Worm (Caenorhabditis elegans) whole organism, young adult: ENCODE data around the gene memi-3.

Experiments used
- B0336.3 ChIP-seq: fragments of 200-800 bp; sonication (Bioruptor generic); IDR thresholded peaks from 2 replicates; pipeline ENCODE4 v1.3.6; 2022; ENCODE audit warnings: missing genetic modification characterization, missing compliant biosample characterization
- F33H1.4 ChIP-seq: fragments of 200-800 bp; sonication (Bioruptor generic); IDR thresholded peaks from 2 replicates; pipeline ENCODE4 v1.3.6; 2022; ENCODE audit warnings: missing genetic modification reagents, missing genetic modification characterization, missing compliant biosample characterization
- F37B4.10 ChIP-seq: fragments of 200-800 bp; sonication (Bioruptor generic); IDR thresholded peaks from 2 replicates; pipeline ENCODE4 v1.3.6; 2022; ENCODE audit warnings: missing genetic modification characterization, missing compliant biosample characterization
- F49E8.2 ChIP-seq: sonication (generic microtip); optimal IDR thresholded peaks from 3 replicates; lab custom pipeline; 2017; ENCODE audit warnings: missing genetic modification characterization, mild to moderate bottlenecking, missing compliant biosample characterization, antibody characterized with exemption, moderate library complexity; ENCODE audit not compliant: insufficient read depth
- K11D2.4 ChIP-seq: fragments of 200-800 bp; sonication (Bioruptor generic); IDR thresholded peaks from 2 replicates; pipeline ENCODE4 v1.3.6; 2022; ENCODE audit warnings: missing genetic modification reagents, missing genetic modification characterization, missing compliant biosample characterization
- T26A5.8 ChIP-seq: sonication (generic microtip); optimal IDR thresholded peaks from 2 replicates; lab custom pipeline; 2016; ENCODE audit warnings: missing genetic modification characterization, missing compliant biosample characterization
- Y53F4B.3 ChIP-seq: fragments of 200-800 bp; sonication (Bioruptor generic); IDR thresholded peaks from 2 replicates; pipeline ENCODE4 v1.3.6; 2022; ENCODE audit warnings: missing genetic modification reagents, missing genetic modification characterization, missing compliant biosample characterization
- Y67H2A.10 ChIP-seq: fragments of 200-800 bp; sonication (Bioruptor generic); conservative IDR thresholded peaks from 2 replicates; pipeline ENCODE4 v1.3.6; 2022; ENCODE audit warnings: missing genetic modification reagents, missing genetic modification characterization, missing compliant biosample characterization
- ZK185.1 ChIP-seq: sonication (generic microtip); optimal IDR thresholded peaks from 2 replicates; lab custom pipeline; 2016; ENCODE audit warnings: mild to moderate bottlenecking, missing genetic modification characterization, missing compliant biosample characterization; ENCODE audit not compliant: poor library complexity, severe bottlenecking
- attf-6 ChIP-seq: fragments of 200-800 bp; sonication (Bioruptor generic); IDR thresholded peaks from 2 replicates; pipeline ENCODE4 v1.3.6; 2022; ENCODE audit warnings: missing genetic modification reagents, missing genetic modification characterization, missing compliant biosample characterization
- bed-1 ChIP-seq: fragments of 200-800 bp; sonication (Bioruptor generic); IDR thresholded peaks from 2 replicates; pipeline ENCODE4 v1.3.6; 2022; ENCODE audit warnings: missing genetic modification reagents, missing genetic modification characterization, missing compliant biosample characterization
- bed-2 ChIP-seq: fragments of 200-800 bp; sonication (Bioruptor generic); IDR thresholded peaks from 2 replicates; pipeline ENCODE4 v1.3.6; 2022; ENCODE audit warnings: missing genetic modification reagents, missing genetic modification characterization, missing compliant biosample characterization
- ceh-27 ChIP-seq: fragments of 200-800 bp; sonication (Bioruptor generic); optimal IDR thresholded peaks from 2 replicates; lab custom pipeline; 2018; ENCODE audit warnings: mild to moderate bottlenecking, missing genetic modification characterization, moderate library complexity, missing compliant biosample characterization
- ceh-40 ChIP-seq: fragments of 200-800 bp; sonication (Bioruptor generic); IDR thresholded peaks from 2 replicates; pipeline ENCODE4 v1.3.6; 2022; ENCODE audit warnings: missing genetic modification characterization, missing compliant biosample characterization
- ceh-79 ChIP-seq: sonication (generic microtip); optimal IDR thresholded peaks from 2 replicates; lab custom pipeline; 2017; ENCODE audit warnings: mild to moderate bottlenecking, missing genetic modification characterization, missing compliant biosample characterization
- ceh-91 ChIP-seq: fragments of 200-800 bp; sonication (Bioruptor generic); IDR thresholded peaks from 2 replicates; pipeline ENCODE4 v1.3.6; 2022; ENCODE audit warnings: missing genetic modification reagents, missing genetic modification characterization, missing compliant biosample characterization
- die-1 ChIP-seq: sonication (generic microtip); optimal IDR thresholded peaks from 2 replicates; lab custom pipeline; 2016; ENCODE audit warnings: missing genotype, mild to moderate bottlenecking, missing genetic modification characterization, missing compliant biosample characterization
- dpl-1 ChIP-seq: fragments of 150-350 bp; optimal IDR thresholded peaks from 2 replicates; lab custom pipeline; 2014; ENCODE audit warnings: missing biosample characterization, missing genetic modification reagents, missing genetic modification characterization
- hlh-12 ChIP-seq: sonication (generic microtip); optimal IDR thresholded peaks from 2 replicates; lab custom pipeline; 2016; ENCODE audit warnings: missing genetic modification characterization, missing compliant biosample characterization
- mcd-1 ChIP-seq: fragments of 200-800 bp; sonication (Bioruptor generic); IDR thresholded peaks from 2 replicates; pipeline ENCODE4 v1.3.6; 2022; ENCODE audit warnings: missing genetic modification reagents, missing genetic modification characterization, missing compliant biosample characterization
- nfya-1 ChIP-seq: sonication (generic microtip); optimal IDR thresholded peaks from 2 replicates; lab custom pipeline; 2017; ENCODE audit warnings: antibody characterized with exemption, missing compliant biosample characterization, missing genetic modification characterization, borderline replicate concordance; ENCODE audit not compliant: insufficient read depth
- pbrm-1 ChIP-seq: fragments of 200-800 bp; sonication (Bioruptor generic); IDR thresholded peaks from 2 replicates; pipeline ENCODE4 v1.3.6; 2022; ENCODE audit warnings: missing genetic modification reagents, missing genetic modification characterization, missing compliant biosample characterization
- pha-4 ChIP-seq: fragments of 150-350 bp; sonication (generic microtip); optimal IDR thresholded peaks from 2 replicates; lab custom pipeline; 2014; ENCODE audit warnings: missing biosample characterization, missing genetic modification reagents, missing genetic modification characterization
- rcor-1 ChIP-seq: fragments of 200-800 bp; sonication (Bioruptor generic); IDR thresholded peaks from 2 replicates; pipeline ENCODE4 v1.3.6; 2022; ENCODE audit warnings: missing genetic modification reagents, missing genetic modification characterization, missing compliant biosample characterization
- sea-2 ChIP-seq: fragments of 200-800 bp; sonication (Bioruptor generic); IDR thresholded peaks from 2 replicates; pipeline ENCODE4 v1.3.6; 2022; ENCODE audit warnings: missing genetic modification characterization, missing compliant biosample characterization
- snpc-3.4 ChIP-seq: sonication (generic microtip); optimal IDR thresholded peaks from 2 replicates; lab custom pipeline; 2017; ENCODE audit warnings: missing genetic modification characterization, mild to moderate bottlenecking, missing compliant biosample characterization, antibody characterized with exemption, moderate library complexity, missing genotype, missing genetic modification reagents
- snpc-4 ChIP-seq, 5 experiments: fragments of 150-350 bp in 1 of 5; sonication (generic microtip) in 4 of 5; optimal IDR thresholded peaks; 2 replicates each; lab custom pipeline; 2014 to 2018; ENCODE audit warnings: missing genetic modification characterization in 5 of 5, missing biosample characterization in 3 of 5, antibody characterized with exemption in 2 of 5, mild to moderate bottlenecking in 2 of 5, missing compliant biosample characterization in 2 of 5, missing genotype in 2 of 5, moderate library complexity in 2 of 5, missing genetic modification reagents in 1 of 5
- tbp1 ChIP-seq: fragments of 200-800 bp; sonication (Bioruptor generic); optimal IDR thresholded peaks from 2 replicates; lab custom pipeline; 2018; ENCODE audit warnings: mild to moderate bottlenecking, missing genetic modification characterization, missing compliant biosample characterization
- unc-62 ChIP-seq: fragments of 150-350 bp; optimal IDR thresholded peaks from 2 replicates; lab custom pipeline; 2014; ENCODE audit warnings: missing biosample characterization, missing genetic modification reagents, missing genetic modification characterization
- xnd-1 ChIP-seq: sonication (generic microtip); optimal IDR thresholded peaks from 2 replicates; lab custom pipeline; 2016; ENCODE audit warnings: missing genotype, missing genetic modification reagents, missing genetic modification characterization, missing compliant biosample characterization
- zfh-2 ChIP-seq: fragments of 200-800 bp; sonication (Bioruptor generic); conservative IDR thresholded peaks from 2 replicates; pipeline ENCODE4 v1.3.6; 2022; ENCODE audit warnings: missing genetic modification reagents, missing genetic modification characterization, missing compliant biosample characterization
- zim-3 ChIP-seq: sonication (generic microtip); optimal IDR thresholded peaks from 2 replicates; lab custom pipeline; 2017; ENCODE audit warnings: mild to moderate bottlenecking, missing genetic modification characterization, moderate library complexity, missing compliant biosample characterization
- ztf-22 ChIP-seq: fragments of 200-800 bp; sonication (Bioruptor generic); optimal IDR thresholded peaks from 2 replicates; lab custom pipeline; 2018; ENCODE audit warnings: mild to moderate bottlenecking, missing genetic modification characterization, moderate library complexity, missing compliant biosample characterization
- ztf-28 ChIP-seq: fragments of 200-800 bp; sonication (Bioruptor generic); IDR thresholded peaks from 2 replicates; pipeline ENCODE4 v1.3.6; 2022; ENCODE audit warnings: missing genetic modification reagents, missing genetic modification characterization, missing compliant biosample characterization

The memi-3 gene

ce11 chrIV:11433709-11434108, 30.6 kb upstream of the memi-3 start (continued):
- no peak for TF ChIP-seq T26A5.8 (tag; lab: Kevin White, UChicago)
- no peak for TF ChIP-seq unc-62 (GFP tag; lab: Kevin White, UChicago)
- TF ChIP-seq pha-4: peak; percentile 1
- no peak for TF ChIP-seq ceh-91 (GFP tag; lab: Robert Waterston, UW)
- TF ChIP-seq ceh-40 (GFP tag; lab: Robert Waterston, UW): no peak
- no peak for TF ChIP-seq hlh-12 (tag; lab: Kevin White, UChicago)
- TF ChIP-seq mcd-1 (GFP tag; lab: Robert Waterston, UW): peak; percentile 69
- no peak; the same call in 1 of the 2 replicates for TF ChIP-seq zfh-2
- no peak for TF ChIP-seq snpc-3.4 (tag; lab: Kevin White, UChicago)
- peak; percentile 34 for TF ChIP-seq F49E8.2 (tag; lab: Kevin White, UChicago)
- TF ChIP-seq rcor-1: 0 out of 2 replicates have a peak, but pooled peaks have one; percentile 27
- TF ChIP-seq dpl-1: peak; percentile 32
- no peak for TF ChIP-seq Y67H2A.10 (GFP tag; lab: Robert Waterston, UW)
- no peak for TF ChIP-seq zim-3 (tag; lab: Kevin White, UChicago)
- TF ChIP-seq pbrm-1: peak; percentile 72; the same call in 1 of the 2 replicates
- no peak for TF ChIP-seq die-1 (tag; lab: Kevin White, UChicago)
- TF ChIP-seq ceh-27 (GFP tag; lab: Kevin White, UChicago): peak; percentile 65
- no peak for TF ChIP-seq attf-6

ce11 chrIV:11431448-11431847, 28.3 kb upstream of the memi-3 start:
- TF ChIP-seq ceh-79 (no peak), K11D2.4 (GFP tag; lab: Robert Waterston, UW) (no peak), F33H1.4 (GFP tag; lab: Robert Waterston, UW) (no peak), snpc-3.4 (tag; lab: Kevin White, UChicago) (no peak)

ce11 chrIV:11425442-11425841, 22.3 kb upstream of the memi-3 start, which contains the start of gene kin-4:
Gene kin-4 (plus strand): TSS chrIV:11425742.
- TF ChIP-seq bed-1 (no peak), B0336.3 (GFP tag; lab: Robert Waterston, UW) (no peak), F37B4.10 (GFP tag; lab: Robert Waterston, UW) (no peak), tbp1 (GFP tag; lab: Kevin White, UChicago) (no peak), snpc-4 (GFP tag; optimal IDR thresholded peaks at IDR 0.05; lab: Kevin White, UChicago) (no peak), snpc-4 (tag; optimal IDR thresholded peaks at IDR 0.05; lab: Kevin White, UChicago) (no peak)

- TF ChIP-seq Y53F4B.3 (GFP tag; lab: Robert Waterston, UW) (no peak), ztf-22 (no peak)
These were observed 21.7 kb upstream of the memi-3 start, which contains the start of gene F22B3.8 for ce11 chrIV:11424830-11425229. Gene F22B3.8 (minus strand): TSS chrIV:11424930.

- TF ChIP-seq ztf-28 (no peak), snpc-3.4 (tag; lab: Kevin White, UChicago) (no peak), bed-2 (GFP tag; lab: Robert Waterston, UW) (no peak), sea-2 (GFP tag; lab: Robert Waterston, UW) (no peak), nfya-1 (tag; lab: Kevin White, UChicago) (no peak), ZK185.1 (no peak), xnd-1 (tag; lab: Kevin White, UChicago) (no peak)
- TF ChIP-seq, all 124 proteins: peak for 0
These were observed 18.6 kb upstream of the memi-3 start, which contains the start of gene F22B3.7 for ce11 chrIV:11421696-11422095. Gene F22B3.7 (minus strand): TSS chrIV:11421796.
